Worm (Caenorhabditis elegans): ENCODE data around the gene lipl-8.

ce11 chrV:14726596-14726995 lies 21.9 kb downstream of the lipl-8 start, which contains the start of gene Y50E8A.1:
- TF ChIP-seq sea-1 (GFP tag; conservative IDR thresholded peaks at IDR 0.05) (no peak), ama-1 (optimal IDR thresholded peaks at IDR 0.05) (no peak), hmg-4 (GFP tag; optimal IDR thresholded peaks at IDR 0.05) (no peak), aly-1 (tag; optimal IDR thresholded peaks at IDR 0.05) (no peak), hmbx-1 (tag; optimal IDR thresholded peaks at IDR 0.05) (no peak), scrt-1 (GFP tag; IDR thresholded peaks at IDR 0.05) (no peak), hnd-1 (tag; optimal IDR thresholded peaks at IDR 0.05) (no peak), B0310.2 (tag; optimal IDR thresholded peaks at IDR 0.05) (no peak), flt-1 (GFP tag; IDR thresholded peaks at IDR 0.05) (no peak)
